Fruit fly (Drosophila melanogaster): ENCODE results near the gene CG10163.

DNA sequence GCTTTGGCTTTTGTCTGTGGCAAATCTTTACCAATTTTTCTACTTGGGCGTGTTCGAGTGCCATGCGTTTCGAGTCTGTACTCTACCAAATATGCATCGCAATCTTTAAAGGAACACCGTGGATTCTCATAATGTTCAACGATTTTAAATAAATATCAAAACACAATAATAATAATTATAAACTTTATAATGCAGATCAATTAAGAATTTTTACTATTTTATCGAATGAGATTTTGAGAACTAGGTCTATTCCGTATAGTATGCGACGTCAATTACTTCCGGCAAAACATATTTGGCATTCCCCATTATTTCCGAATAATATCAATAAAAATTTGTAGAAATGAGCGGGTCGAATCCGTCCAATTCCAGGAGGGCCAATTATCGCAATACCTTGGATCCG, 16.9 kb upstream of the CG10163 start, which contains the start of gene CG43168:
- TF ChIP-seq CG11902 (GFP tag; optimal IDR thresholded peaks at IDR 0.05) (no peak), CG4318 (GFP tag; optimal IDR thresholded peaks at IDR 0.05) (no peak), eg (GFP tag; IDR thresholded peaks at IDR 0.05) (no peak), Gug (GFP tag; IDR thresholded peaks at IDR 0.05) (no peak), dsx (GFP tag; optimal IDR thresholded peaks at IDR 0.05; ENCODE audit: poor library complexity, severe bottlenecking) (no peak), CG32006 (GFP tag; optimal IDR thresholded peaks at IDR 0.05) (no peak)

Measured in whole organism, prepupa.